Worm (Caenorhabditis elegans) whole organism, dauer: ENCODE data around the gene F16F9.1.

Source experiments
- unc-62 ChIP-seq: sonication (generic microtip); optimal IDR thresholded peaks from 2 replicates; lab custom pipeline; 2017; ENCODE audit warnings: missing biosample characterization, missing genetic modification reagents, missing genetic modification characterization

F16F9.1 gene

ce11 chrX:8476308-8476707 lies 30.1 kb downstream of the F16F9.1 start:
- TF ChIP-seq unc-62 (GFP tag; lab: Kevin White, UChicago): no peak

DNA sequence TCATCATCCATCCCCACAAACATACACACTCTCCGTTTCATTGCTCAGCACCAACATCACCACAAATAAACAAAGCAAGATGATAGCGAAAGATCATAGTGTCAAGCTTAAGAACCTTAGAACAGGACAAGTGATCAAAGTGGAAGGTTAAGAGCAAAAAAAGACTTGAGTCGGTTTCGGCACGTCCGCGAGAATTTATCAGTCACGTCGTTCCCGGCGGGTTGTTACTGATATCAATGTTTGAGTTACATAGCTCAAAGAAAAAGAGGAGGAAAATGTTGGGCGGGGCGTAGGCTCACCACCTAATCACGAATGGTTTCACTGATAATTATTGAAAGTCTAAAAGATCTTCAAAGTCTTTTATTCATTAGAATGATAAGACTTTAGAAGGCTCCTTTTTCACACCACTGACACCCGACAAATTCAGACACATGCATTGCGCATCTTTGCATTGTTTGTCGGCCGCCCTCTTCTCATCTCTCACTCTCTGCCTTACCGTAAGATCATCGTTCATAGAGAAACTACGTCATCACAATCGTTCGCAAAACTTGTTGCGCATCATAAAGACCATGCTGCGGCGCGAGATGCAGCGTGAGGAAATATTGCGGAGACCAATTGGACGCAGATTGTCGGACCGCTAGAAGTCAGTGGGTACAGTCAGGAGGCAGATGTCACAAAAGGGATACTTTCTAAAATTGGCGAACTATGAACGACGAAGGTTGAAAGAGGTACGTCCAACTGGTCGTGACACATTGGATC lies 31.0 kb downstream of the F16F9.1 start:
- no peak for TF ChIP-seq unc-62 (GFP tag; lab: Kevin White, UChicago)

DNA sequence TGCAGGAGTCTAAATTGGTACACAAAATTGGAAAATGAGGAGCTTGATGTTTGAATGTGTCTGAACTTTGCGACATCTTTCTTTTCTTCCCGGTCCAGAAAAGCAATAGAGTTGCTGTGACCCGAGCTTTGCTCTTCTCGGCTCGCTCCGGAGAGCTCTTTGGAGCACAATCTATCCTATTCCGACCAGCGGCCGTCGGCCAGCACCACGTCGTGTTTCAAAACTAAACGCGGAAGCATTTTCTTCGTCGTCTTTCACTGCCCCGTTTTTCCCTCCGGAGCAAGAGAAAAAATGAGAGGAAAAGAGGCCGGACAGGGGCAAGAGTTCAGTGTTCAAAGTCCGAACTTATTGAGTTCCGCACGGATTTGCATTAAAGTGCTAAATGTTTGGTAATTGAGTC lies 32.8 kb downstream of the F16F9.1 start:
- no peak for TF ChIP-seq unc-62 (GFP tag; lab: Kevin White, UChicago)

- TF ChIP-seq unc-62 (GFP tag; lab: Kevin White, UChicago): no peak
Observed at ce11 chrX:8481716-8482115, 35.5 kb downstream of the F16F9.1 start.

- TF ChIP-seq unc-62 (GFP tag; lab: Kevin White, UChicago): no peak
Observed at ce11 chrX:8483951-8484350, 37.7 kb downstream of the F16F9.1 start.

DNA sequence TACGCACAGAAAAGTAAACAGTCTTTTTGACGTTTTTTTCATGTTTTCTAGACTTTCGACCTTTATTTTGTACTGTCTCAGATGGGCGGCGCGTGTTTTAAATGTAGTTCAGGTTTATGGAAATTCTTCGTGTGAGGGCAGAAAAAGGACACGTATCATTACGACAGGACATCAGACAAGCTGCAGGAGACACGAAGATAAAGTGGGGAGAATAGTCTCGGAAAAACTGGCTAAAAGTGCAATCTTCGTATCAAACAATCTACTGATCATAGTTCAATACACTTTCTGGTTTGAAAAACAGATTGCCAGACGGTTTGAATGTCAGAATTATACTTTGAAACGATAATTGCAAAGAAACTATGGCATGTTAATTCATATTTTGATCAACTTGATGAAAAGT lies 39.2 kb downstream of the F16F9.1 start:
- no peak for TF ChIP-seq unc-62 (GFP tag; lab: Kevin White, UChicago)

DNA sequence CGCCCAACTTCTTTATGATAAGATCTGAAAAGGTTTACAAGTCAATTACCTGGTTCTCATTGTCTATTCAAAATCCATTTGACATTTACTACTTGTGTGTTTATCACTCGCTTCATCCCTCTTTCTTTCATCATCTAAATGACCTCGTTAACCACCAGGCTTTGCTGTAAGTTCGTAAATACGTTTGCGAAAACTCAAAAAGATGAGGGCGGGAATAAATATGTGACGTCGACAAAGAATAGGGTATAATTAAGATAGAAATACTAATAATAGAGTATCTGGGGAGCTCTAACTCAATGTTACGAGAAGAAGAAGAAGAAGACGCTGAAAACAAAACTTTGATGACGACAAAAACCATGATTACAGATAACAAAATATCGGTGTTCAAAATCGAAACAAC lies 43.2 kb downstream of the F16F9.1 start:
- TF ChIP-seq unc-62 (GFP tag; lab: Kevin White, UChicago): no peak

DNA sequence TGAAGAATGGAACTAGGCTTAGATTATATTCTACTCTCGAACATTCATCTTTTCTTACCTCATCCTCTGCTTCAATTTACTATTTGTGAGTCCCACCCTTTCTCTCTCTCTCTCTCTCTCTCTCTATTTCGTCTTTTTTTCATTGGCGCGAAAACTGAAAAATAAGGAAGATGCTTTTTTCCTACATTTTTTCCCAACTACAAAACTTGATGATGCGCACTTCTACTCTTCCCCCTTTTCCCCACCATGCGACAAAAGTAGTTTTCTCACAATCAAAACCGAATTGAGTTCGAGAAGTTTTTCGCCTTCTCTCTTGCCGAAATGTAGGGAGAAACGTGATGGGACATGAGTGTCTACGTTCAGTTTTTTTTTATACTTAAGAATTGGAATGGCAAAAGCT lies 43.7 kb downstream of the F16F9.1 start:
- TF ChIP-seq unc-62 (GFP tag; lab: Kevin White, UChicago): no peak

ce11 chrX:8492750-8493149 lies 46.5 kb downstream of the F16F9.1 start:
- TF ChIP-seq unc-62 (GFP tag; lab: Kevin White, UChicago): no peak

DNA sequence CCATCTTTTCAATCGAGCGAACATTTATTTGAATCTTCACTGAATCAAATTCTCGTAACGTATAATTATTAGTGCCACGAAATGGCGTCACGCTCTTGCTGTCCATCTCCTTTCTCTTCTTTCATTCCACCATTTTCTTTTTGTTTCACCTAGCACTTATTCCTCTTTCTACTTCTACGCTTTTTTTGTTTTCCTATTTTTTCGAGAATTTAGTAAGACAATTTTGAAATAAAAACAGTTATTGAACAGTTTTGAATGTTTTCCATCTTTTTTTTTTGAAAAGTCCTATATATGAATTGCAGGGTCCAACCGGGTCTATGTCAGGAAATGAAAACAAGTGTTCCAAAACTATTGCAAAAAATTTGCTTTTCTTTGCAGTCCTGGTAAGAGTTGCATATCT lies 48.8 kb downstream of the F16F9.1 start, which contains the start of gene T01B10.5:
Gene T01B10.5 (plus strand): TSS at position 301 of the 400 bp plus-strand sequence.
- TF ChIP-seq unc-62 (GFP tag; lab: Kevin White, UChicago): no peak

DNA sequence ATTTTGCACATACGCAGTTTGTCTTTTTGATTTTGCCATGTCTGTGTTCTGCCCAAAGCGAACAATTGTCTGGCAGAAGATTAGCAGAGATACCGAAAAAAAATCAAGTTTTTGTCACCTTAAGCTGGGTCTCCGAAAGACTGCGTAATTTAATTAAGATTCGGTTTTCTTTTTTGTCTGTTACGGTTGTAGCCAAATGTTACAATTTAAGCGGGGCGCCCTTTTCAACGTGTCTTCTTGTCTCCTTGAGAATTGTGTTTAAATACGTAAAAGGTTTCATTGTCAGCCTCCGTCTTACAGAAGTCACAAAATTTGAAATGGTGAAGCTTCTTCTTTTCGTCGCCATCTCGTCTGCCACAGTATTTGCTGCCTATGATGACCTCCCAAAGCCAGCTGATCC lies 53.5 kb downstream of the F16F9.1 start, which contains the start of gene grd-14:
Gene grd-14 (plus strand): TSS at position 301 of the 400 bp plus-strand sequence.
- no peak for TF ChIP-seq unc-62 (GFP tag; lab: Kevin White, UChicago)
